Fruit fly (Drosophila melanogaster) whole organism, embryonic: Measurements from ENCODE around the gene Tusp.

Source experiments
- Atf6 ChIP-seq: fragments of 200-800 bp; sonication (Bioruptor generic); IDR thresholded peaks from 2 replicates; pipeline ENCODE4 v1.3.6; 2022; ENCODE audit warnings: missing biosample characterization, missing genetic modification characterization
- BEAF-32 ChIP-seq: fragments of 200-800 bp; sonication (Bioruptor generic); optimal IDR thresholded peaks from 3 replicates; lab custom pipeline; 2017; ENCODE audit warnings: missing biosample characterization, missing genetic modification characterization, mild to moderate bottlenecking, moderate library complexity, missing genetic modification reagents
- Bdp1 ChIP-seq: fragments of 200-800 bp; sonication (Bioruptor generic); optimal IDR thresholded peaks from 3 replicates; lab custom pipeline; 2016; ENCODE audit warnings: missing biosample characterization, missing genetic modification characterization
- CG10209 ChIP-seq: fragments of 200-800 bp; sonication (Bioruptor generic); optimal IDR thresholded peaks from 3 replicates; lab custom pipeline; 2017; ENCODE audit warnings: missing biosample characterization, mild to moderate bottlenecking, missing genetic modification characterization, missing genetic modification reagents
- CG11247 ChIP-seq: fragments of 200-800 bp; sonication (Bioruptor generic); IDR thresholded peaks from 2 replicates; pipeline ENCODE4 v1.3.6; 2022; ENCODE audit warnings: missing biosample characterization, missing genetic modification characterization
- CG11695 ChIP-seq: fragments of 200-800 bp; sonication (Bioruptor generic); IDR thresholded peaks from 3 replicates; pipeline ENCODE4 v1.3.6; 2022; ENCODE audit warnings: missing biosample characterization, missing genetic modification characterization
- CG11696 ChIP-seq: fragments of 200-800 bp; sonication (Bioruptor generic); IDR thresholded peaks from 2 replicates; pipeline ENCODE4 v1.3.6; 2022; ENCODE audit warnings: missing biosample characterization, missing genetic modification characterization
- CG13287 ChIP-seq: fragments of 200-800 bp; sonication (Bioruptor generic); IDR thresholded peaks from 2 replicates; pipeline ENCODE4 v1.3.6; 2022; ENCODE audit warnings: missing biosample characterization, missing genetic modification characterization; ENCODE audit not compliant: partially characterized antibody
- CG14050 ChIP-seq: fragments of 200-800 bp; sonication (Bioruptor generic); IDR thresholded peaks from 3 replicates; pipeline ENCODE4 v1.3.6; 2022; ENCODE audit warnings: missing biosample characterization, missing genetic modification characterization
- CG14710 ChIP-seq: fragments of 200-800 bp; sonication (Bioruptor generic); optimal IDR thresholded peaks from 3 replicates; lab custom pipeline; 2019; ENCODE audit warnings: missing biosample characterization, mild to moderate bottlenecking, missing genetic modification characterization, moderate library complexity
- CG17359 ChIP-seq: fragments of 200-800 bp; sonication (Bioruptor generic); optimal IDR thresholded peaks from 3 replicates; lab custom pipeline; 2018; ENCODE audit warnings: missing biosample characterization, mild to moderate bottlenecking, missing genetic modification characterization, moderate library complexity
- CG18619 ChIP-seq: fragments of 200-800 bp; sonication (Bioruptor generic); optimal IDR thresholded peaks from 3 replicates; lab custom pipeline; 2017; ENCODE audit warnings: missing biosample characterization, mild to moderate bottlenecking, missing genetic modification characterization
- CG2120 ChIP-seq: fragments of 200-800 bp; sonication (Bioruptor generic); optimal IDR thresholded peaks from 3 replicates; lab custom pipeline; 2016; ENCODE audit warnings: missing biosample characterization, missing genetic modification characterization
- CG32532 ChIP-seq: fragments of 200-800 bp; sonication (Bioruptor generic); IDR thresholded peaks from 2 replicates; pipeline ENCODE4 v1.3.6; 2022; ENCODE audit warnings: missing biosample characterization, missing genetic modification characterization
- CG32772 ChIP-seq: fragments of 200-800 bp; sonication (Bioruptor generic); IDR thresholded peaks from 2 replicates; pipeline ENCODE4 v1.3.6; 2022; ENCODE audit warnings: missing biosample characterization, missing genetic modification characterization
- CG34224 ChIP-seq: fragments of 200-800 bp; sonication (Bioruptor generic); IDR thresholded peaks from 3 replicates; pipeline ENCODE4 v1.3.6; 2022; ENCODE audit warnings: missing biosample characterization, missing genetic modification characterization; ENCODE audit not compliant: partially characterized antibody
- CG4854 ChIP-seq: fragments of 200-800 bp; sonication (Bioruptor generic); optimal IDR thresholded peaks from 2 replicates; lab custom pipeline; 2016; ENCODE audit warnings: missing biosample characterization, missing genetic modification characterization, inconsistent platforms
- CG9797 ChIP-seq: fragments of 200-800 bp; sonication (Bioruptor generic); optimal IDR thresholded peaks from 3 replicates; lab custom pipeline; 2018; ENCODE audit warnings: missing biosample characterization, mild to moderate bottlenecking, missing genetic modification characterization
- CTCF ChIP-seq: fragments of 200-800 bp; sonication (Bioruptor generic); optimal IDR thresholded peaks from 2 replicates; lab custom pipeline; 2017; ENCODE audit warnings: missing biosample characterization, mild to moderate bottlenecking, missing genetic modification characterization, moderate library complexity
- Dbx ChIP-seq: fragments of 200-800 bp; sonication (Bioruptor generic); IDR thresholded peaks from 3 replicates; pipeline ENCODE4 v1.3.6; 2022; ENCODE audit warnings: missing biosample characterization, missing genetic modification characterization
- Dref ChIP-seq: fragments of 200-800 bp; sonication (Bioruptor generic); IDR thresholded peaks from 2 replicates; pipeline ENCODE4 v1.3.6; 2022; ENCODE audit warnings: missing biosample characterization, missing genetic modification characterization
- Elba2 ChIP-seq: fragments of 200-800 bp; sonication (Bioruptor generic); optimal IDR thresholded peaks from 3 replicates; lab custom pipeline; 2016; ENCODE audit warnings: missing biosample characterization, missing genetic modification characterization
- GATAe ChIP-seq: fragments of 200-800 bp; sonication (Bioruptor generic); conservative IDR thresholded peaks from 2 replicates; pipeline ENCODE4 v1.3.6; 2022; ENCODE audit warnings: missing biosample characterization, missing genetic modification characterization
- Hand ChIP-seq: fragments of 200-800 bp; sonication (Bioruptor generic); optimal IDR thresholded peaks from 2 replicates; lab custom pipeline; 2017; ENCODE audit warnings: mild to moderate bottlenecking, missing biosample characterization, missing genetic modification reagents, missing genetic modification characterization
- Hr3 ChIP-seq: fragments of 200-800 bp; sonication (Bioruptor generic); optimal IDR thresholded peaks from 3 replicates; lab custom pipeline; 2016; ENCODE audit warnings: missing biosample characterization, missing genetic modification characterization
- Kr ChIP-seq: fragments of 200-800 bp; sonication (Bioruptor generic); optimal IDR thresholded peaks from 2 replicates; lab custom pipeline; 2017; ENCODE audit warnings: missing biosample characterization, mild to moderate bottlenecking, missing genetic modification characterization
- Lhr ChIP-seq: fragments of 200-800 bp; sonication (Bioruptor generic); optimal IDR thresholded peaks from 3 replicates; lab custom pipeline; 2017; ENCODE audit warnings: mild to moderate bottlenecking, missing biosample characterization, missing genetic modification reagents, missing genetic modification characterization
- Myb ChIP-seq: fragments of 200-800 bp; sonication (Bioruptor generic); optimal IDR thresholded peaks from 2 replicates; lab custom pipeline; 2016; ENCODE audit warnings: missing biosample characterization, missing genetic modification characterization
- Opbp ChIP-seq: fragments of 200-800 bp; sonication (Bioruptor generic); IDR thresholded peaks from 3 replicates; pipeline ENCODE4 v1.3.6; 2022; ENCODE audit warnings: missing biosample characterization, missing genetic modification characterization; ENCODE audit not compliant: partially characterized antibody
- Sry-δ ChIP-seq: fragments of 200-800 bp; sonication (Bioruptor generic); optimal IDR thresholded peaks from 2 replicates; lab custom pipeline; 2016; ENCODE audit warnings: missing biosample characterization, missing genetic modification characterization
- Stat92E ChIP-seq, 3 experiments: fragments of >200 bp in 2 of 3; fragments of 200-800 bp in 1 of 3; sonication (Bioruptor generic) in 1 of 3; optimal IDR thresholded peaks; 2 replicates each; lab custom pipeline; 2017 to 2019; ENCODE audit warnings: missing biosample characterization in 3 of 3, missing genetic modification characterization in 3 of 3, mild to moderate bottlenecking in 1 of 3, moderate library complexity in 1 of 3
- ase ChIP-seq: fragments of 200-800 bp; sonication (Bioruptor generic); IDR thresholded peaks from 3 replicates; pipeline ENCODE4 v1.3.6; 2022; ENCODE audit warnings: missing biosample characterization, missing genetic modification characterization
- bcd ChIP-seq: fragments of 200-800 bp; sonication (Bioruptor generic); optimal IDR thresholded peaks from 2 replicates; lab custom pipeline; 2017; ENCODE audit warnings: missing biosample characterization, mild to moderate bottlenecking, missing genetic modification characterization
- dimm ChIP-seq: fragments of 200-800 bp; sonication (Bioruptor generic); IDR thresholded peaks from 2 replicates; pipeline ENCODE4 v1.3.6; 2022; ENCODE audit warnings: missing biosample characterization, missing genetic modification characterization
- gt ChIP-seq: fragments of 200-800 bp; sonication (Bioruptor generic); IDR thresholded peaks from 2 replicates; pipeline ENCODE4 v1.3.6; 2022; ENCODE audit warnings: missing biosample characterization, missing genetic modification characterization
- knrl ChIP-seq: fragments of 200-800 bp; sonication (Bioruptor generic); IDR thresholded peaks from 3 replicates; pipeline ENCODE4 v1.3.6; 2022; ENCODE audit warnings: missing biosample characterization, missing genetic modification characterization; ENCODE audit not compliant: partially characterized antibody
- lbe ChIP-seq: fragments of 200-800 bp; sonication (Bioruptor generic); optimal IDR thresholded peaks from 2 replicates; lab custom pipeline; 2016; ENCODE audit warnings: missing biosample characterization, mild to moderate bottlenecking, missing genetic modification characterization
- lola ChIP-seq, 3 experiments: fragments of >200 bp in 2 of 3; fragments of 200-800 bp in 1 of 3; sonication (Bioruptor generic) in 1 of 3; optimal IDR thresholded peaks; 2 replicates each; lab custom pipeline; 2017 to 2019; ENCODE audit warnings: missing biosample characterization in 3 of 3, missing genetic modification characterization in 3 of 3, mild to moderate bottlenecking in 1 of 3, moderate library complexity in 1 of 3
- luna ChIP-seq: fragments of 200-800 bp; sonication (Bioruptor generic); optimal IDR thresholded peaks from 2 replicates; lab custom pipeline; 2016; ENCODE audit warnings: missing biosample characterization, missing genetic modification characterization
- pan ChIP-seq, 4 experiments: fragments of >200 bp in 3 of 4; fragments of 200-800 bp in 1 of 4; sonication (Bioruptor generic) in 1 of 4; optimal IDR thresholded peaks in 3 of 4; IDR thresholded peaks in 1 of 4; 2 replicates each; pipeline versions ENCODE4 v1.3.6 to Lab custom; 2017 to 2022; ENCODE audit warnings: missing biosample characterization in 2 of 4, missing genetic modification characterization in 2 of 4, mixed read lengths in 1 of 4
- peb ChIP-seq: fragments of 200-800 bp; sonication (Bioruptor generic); IDR thresholded peaks from 2 replicates; pipeline ENCODE4 v1.3.6; 2022; ENCODE audit warnings: missing biosample characterization, missing genetic modification characterization
- pnt ChIP-seq: fragments of 200-800 bp; sonication (Bioruptor generic); optimal IDR thresholded peaks from 3 replicates; lab custom pipeline; 2016; ENCODE audit warnings: missing biosample characterization, missing genetic modification characterization
- sens ChIP-seq: fragments of 200-800 bp; sonication (Bioruptor generic); peaks from one replicate; lab custom pipeline; 2016; ENCODE audit warnings: missing biosample characterization, missing genetic modification characterization
- slbo ChIP-seq: fragments of 200-800 bp; sonication (Bioruptor generic); IDR thresholded peaks from 2 replicates; pipeline ENCODE4 v1.3.6; 2022; ENCODE audit warnings: missing biosample characterization, missing genetic modification characterization
- so ChIP-seq: fragments of 200-800 bp; sonication (Bioruptor generic); IDR thresholded peaks from 3 replicates; pipeline ENCODE4 v1.3.6; 2022; ENCODE audit warnings: missing biosample characterization, missing genetic modification characterization
- tin ChIP-seq: fragments of 200-800 bp; sonication (Bioruptor generic); optimal IDR thresholded peaks from 3 replicates; lab custom pipeline; 2016; ENCODE audit warnings: missing biosample characterization, missing genetic modification characterization
- tio ChIP-seq: fragments of 200-800 bp; sonication (Bioruptor generic); optimal IDR thresholded peaks from 2 replicates; lab custom pipeline; 2017; ENCODE audit warnings: missing biosample characterization, missing genetic modification characterization, inconsistent platforms
- tll ChIP-seq, 2 experiments: fragments of 200-800 bp in 1 of 2; fragments of >200 bp in 1 of 2; sonication (Bioruptor generic) in 1 of 2; optimal IDR thresholded peaks; 2 replicates each; lab custom pipeline; 2017 to 2019; ENCODE audit warnings: missing biosample characterization in 2 of 2, missing genetic modification characterization in 2 of 2, mild to moderate bottlenecking in 1 of 2, moderate library complexity in 1 of 2
- unpg ChIP-seq: fragments of 200-800 bp; sonication (Bioruptor generic); optimal IDR thresholded peaks from 3 replicates; lab custom pipeline; 2018; ENCODE audit warnings: missing biosample characterization, mild to moderate bottlenecking, missing genetic modification characterization, moderate library complexity
- zfh2 ChIP-seq: fragments of 200-800 bp; sonication (Bioruptor generic); optimal IDR thresholded peaks from 2 replicates; lab custom pipeline; 2016; ENCODE audit warnings: missing biosample characterization, missing genetic modification characterization

Tusp gene

dm6 chr3R:27581263-27581868 is 26.3 kb upstream of the Tusp start (continued):
- TF ChIP-seq Bdp1 (GFP tag; lab: Kevin White, UChicago) (peak; percentile 34), Elba2 (GFP tag; lab: Kevin White, UChicago) (no peak), CG17359 (tag; lab: Kevin White, UChicago) (peak; percentile 70), CG4854 (GFP tag; lab: Kevin White, UChicago) (no peak), ase (GFP tag; lab: Robert Waterston, UW) (no peak), tin (GFP tag; lab: Kevin White, UChicago) (peak; percentile 24), Hr3 (GFP tag; lab: Kevin White, UChicago) (no peak), CG14050 (no peak), BEAF-32 (peak; percentile 44), CG11695 (GFP tag; lab: Robert Waterston, UW) (no peak), so (GFP tag; lab: Robert Waterston, UW) (no peak), lola (GFP tag; optimal IDR thresholded peaks at IDR 0.05; lab: Kevin White, UChicago) (peak in 1 of 3 experiments; percentile 31), luna (no peak), CG11247 (GFP tag; lab: Robert Waterston, UW) (no peak), CG11696 (no peak), peb (GFP tag; lab: Robert Waterston, UW) (no peak), Dbx (GFP tag; lab: Robert Waterston, UW) (no peak), tio (GFP tag; lab: Kevin White, UChicago) (no peak), CG34224 (GFP tag; lab: Robert Waterston, UW) (no peak), CG14710 (tag; lab: Kevin White, UChicago) (peak; percentile 32), dimm (GFP tag; lab: Robert Waterston, UW) (no peak), gt (GFP tag; lab: Robert Waterston, UW) (no peak), GATAe (GFP tag; lab: Robert Waterston, UW) (no peak), CG13287 (no peak), slbo (GFP tag; lab: Robert Waterston, UW) (no peak), CG32532 (GFP tag; lab: Robert Waterston, UW) (no peak), unpg (GFP tag; lab: Kevin White, UChicago) (peak; percentile 80), Opbp (GFP tag; lab: Robert Waterston, UW) (no peak), CG10209 (GFP tag; lab: Kevin White, UChicago) (peak; percentile 21), Myb (peak; percentile 85), CG32772 (GFP tag; lab: Robert Waterston, UW) (no peak), sens (GFP tag; lab: Kevin White, UChicago) (peak; percentile 95), knrl (GFP tag; lab: Robert Waterston, UW) (no peak), lbe (GFP tag; lab: Kevin White, UChicago) (peak; percentile 79), CG18619 (GFP tag; lab: Kevin White, UChicago) (peak; percentile 37), bcd (GFP tag; lab: Kevin White, UChicago) (peak; percentile 5), Dref (no peak), CTCF (GFP tag; lab: Kevin White, UChicago) (peak; percentile 53), pnt (GFP tag; lab: Kevin White, UChicago) (peak; percentile 31), Kr (GFP tag; lab: Kevin White, UChicago) (no peak), zfh2 (GFP tag; lab: Kevin White, UChicago) (peak; percentile 58), Atf6 (GFP tag; lab: Robert Waterston, UW) (no peak), Stat92E (GFP tag; optimal IDR thresholded peaks at IDR 0.05; lab: Kevin White, UChicago) (peak in 1 of 3 experiments; percentile 45), pan (optimal IDR thresholded peaks at IDR 0.05; lab: Kevin White, UChicago) (no peak), pan (GFP tag; optimal IDR thresholded peaks at IDR 0.05 in 1 of 2, IDR thresholded peaks at IDR 0.05 in 1 of 2) (no peak), Sry-δ (GFP tag; lab: Kevin White, UChicago) (peak; percentile 61), Lhr (peak; percentile 70), CG9797 (GFP tag; lab: Kevin White, UChicago) (peak; percentile 98), Hand (GFP tag; lab: Kevin White, UChicago) (peak; percentile 57), CG2120 (GFP tag; lab: Kevin White, UChicago) (peak; percentile 74), tll (GFP tag; optimal IDR thresholded peaks at IDR 0.05; lab: Kevin White, UChicago) (no peak)
